Worm (Caenorhabditis elegans) whole organism, L4/young adult: ENCODE data around the gene ZK177.1.
"Not testable (repeated sequence)": the region's sequence is repeated elsewhere in the genome, so short reads cannot be mapped to it uniquely, and the experiment has no call there.

ENCODE experiments used
- W03F9.2 ChIP-seq: fragments of 150-350 bp; optimal IDR thresholded peaks from 2 replicates; lab custom pipeline; 2014; ENCODE audit warnings: missing biosample characterization, missing genetic modification characterization
- dao-5 ChIP-seq: sonication (generic microtip); optimal IDR thresholded peaks from 2 replicates; lab custom pipeline; 2016; ENCODE audit warnings: missing genotype, missing genetic modification characterization, moderate library complexity, missing compliant biosample characterization
- him-1 ChIP-seq: sonication (generic microtip); optimal IDR thresholded peaks from 2 replicates; lab custom pipeline; 2016; ENCODE audit warnings: missing genotype, missing genetic modification reagents, missing genetic modification characterization, missing compliant biosample characterization

The ZK177.1 gene

ce11 chrII:5511417-5512353 is 16.3 kb upstream of the ZK177.1 start:
- TF ChIP-seq W03F9.2 (tag; lab: Kevin White, UChicago) = no peak
- TF ChIP-seq him-1 = no peak
- no peak for TF ChIP-seq dao-5

- TF ChIP-seq dao-5 (no peak), him-1 (no peak), W03F9.2 (tag; lab: Kevin White, UChicago) (no peak)
These were observed 15.4 kb upstream of the ZK177.1 start for ce11 chrII:5512473-5513097.

- TF ChIP-seq W03F9.2 (tag; lab: Kevin White, UChicago) = no peak
- TF ChIP-seq him-1 = no peak
- no peak for TF ChIP-seq dao-5
These were observed 13.1 kb upstream of the ZK177.1 start, which contains the start of gene sahd-1 for ce11 chrII:5514846-5515245. Gene sahd-1, minus strand, starts transcription at chrII:5514945.

ce11 chrII:5515542-5515941 is 12.4 kb upstream of the ZK177.1 start, which contains the start of gene ZK177.3:
Gene ZK177.3, plus strand, starts transcription at chrII:5515842.
- TF ChIP-seq dao-5 = no peak
- no peak for TF ChIP-seq W03F9.2 (tag; lab: Kevin White, UChicago)
- TF ChIP-seq him-1 = no peak

- TF ChIP-seq dao-5 (no peak), him-1 (no peak), W03F9.2 (tag; lab: Kevin White, UChicago) (no peak)
These were observed 10.3 kb upstream of the ZK177.1 start, which contains the start of gene ZK177.9 for ce11 chrII:5517643-5518042. Gene ZK177.9, minus strand, starts transcription at chrII:5517743.

ce11 chrII:5518055-5518454 is 9.9 kb upstream of the ZK177.1 start:
- TF ChIP-seq W03F9.2 (tag; lab: Kevin White, UChicago) (no peak), dao-5 (no peak)

- TF ChIP-seq dao-5 = no peak
- TF ChIP-seq him-1 = no peak
- no peak for TF ChIP-seq W03F9.2 (tag; lab: Kevin White, UChicago)
These were observed 9.0 kb upstream of the ZK177.1 start, which contains the start of gene ZK177.2 for ce11 chrII:5518910-5519309. Gene ZK177.2, plus strand, starts transcription at chrII:5519210.

ce11 chrII:5521411-5521810 is 6.5 kb upstream of the ZK177.1 start, which contains the start of gene ZK177.12:
Gene ZK177.12, plus strand, starts transcription at chrII:5521711.
- TF ChIP-seq dao-5 = no peak
- TF ChIP-seq W03F9.2 (tag; lab: Kevin White, UChicago) = no peak
- no peak for TF ChIP-seq him-1

ce11 chrII:5522637-5523036 is 5.3 kb upstream of the ZK177.1 start, which contains the start of gene ZK177.11:
Gene ZK177.11, plus strand, starts transcription at chrII:5522937.
- TF ChIP-seq dao-5 = no peak
- TF ChIP-seq W03F9.2 (tag; lab: Kevin White, UChicago) = no peak
- TF ChIP-seq him-1 = no peak

ce11 chrII:5525297-5525696 is 2.6 kb upstream of the ZK177.1 start, which contains the start of gene tbx-35:
Gene tbx-35, minus strand, starts transcription at chrII:5525397.
- TF ChIP-seq him-1 (no peak), W03F9.2 (tag; lab: Kevin White, UChicago) (no peak), dao-5 (no peak)

ce11 chrII:5531855-5532328 is 4.0 kb downstream of the ZK177.1 start, which contains the start of gene C17C3.9:
Gene C17C3.9, minus strand, starts transcription at chrII:5532278.
- no peak for TF ChIP-seq dao-5
- no peak for TF ChIP-seq him-1
- TF ChIP-seq W03F9.2 (tag; lab: Kevin White, UChicago) = no peak

- TF ChIP-seq dao-5 = no peak
- no peak for TF ChIP-seq him-1
- no peak for TF ChIP-seq W03F9.2 (tag; lab: Kevin White, UChicago)
These were observed 5.7 kb downstream of the ZK177.1 start, which contains the start of gene hlh-26 for ce11 chrII:5533642-5534041. Gene hlh-26, minus strand, starts transcription at chrII:5533742.

ce11 chrII:5534939-5535338 is 7.0 kb downstream of the ZK177.1 start, which contains the start of gene hlh-25:
Gene hlh-25, plus strand, starts transcription at chrII:5535239.
- not testable (repeated sequence) for TF ChIP-seq him-1; dao-5; W03F9.2 (tag; lab: Kevin White, UChicago)

- TF ChIP-seq him-1 (no peak), dao-5 (no peak), W03F9.2 (tag; lab: Kevin White, UChicago) (no peak)
These were observed 9.1 kb downstream of the ZK177.1 start for ce11 chrII:5537078-5537477.
